Worm (Caenorhabditis elegans) whole organism, mixed stage, embryonic: ENCODE results near the gene K08B5.2.
A peak's percentile ranks its signal among the peaks of the same experiment; 100 is the strongest.

Source experiments
- M03D4.4 ChIP-seq: sonication (generic microtip); optimal IDR thresholded peaks from 2 replicates; lab custom pipeline; 2017; ENCODE audit warnings: mild to moderate bottlenecking, missing genetic modification characterization, missing compliant biosample characterization
- bed-3 ChIP-seq: fragments of 200-800 bp; sonication (Bioruptor generic); optimal IDR thresholded peaks from 3 replicates; lab custom pipeline; 2018; ENCODE audit warnings: mild to moderate bottlenecking, missing genetic modification characterization, moderate library complexity, missing compliant biosample characterization
- blmp-1 ChIP-seq: fragments of 150-350 bp; optimal IDR thresholded peaks from 2 replicates; lab custom pipeline; 2014; ENCODE audit warnings: missing biosample characterization, missing genetic modification characterization
- ceh-39 ChIP-seq: fragments of 150-350 bp; optimal IDR thresholded peaks from 2 replicates; lab custom pipeline; 2014; ENCODE audit warnings: missing biosample characterization, missing genetic modification characterization
- ceh-43 ChIP-seq: fragments of 200-800 bp; sonication (Bioruptor generic); optimal IDR thresholded peaks from 2 replicates; lab custom pipeline; 2018; ENCODE audit warnings: mild to moderate bottlenecking, missing genetic modification characterization, moderate library complexity, missing compliant biosample characterization
- ceh-83 ChIP-seq: fragments of 200-800 bp; sonication (Bioruptor generic); optimal IDR thresholded peaks from 2 replicates; lab custom pipeline; 2018; ENCODE audit warnings: mild to moderate bottlenecking, missing genetic modification characterization, missing compliant biosample characterization
- ces-1 ChIP-seq: fragments of 150-350 bp; optimal IDR thresholded peaks from 2 replicates; lab custom pipeline; 2014; ENCODE audit warnings: missing biosample characterization, missing genetic modification reagents, missing genetic modification characterization
- cnd-1 ChIP-seq: fragments of 200-800 bp; sonication (Bioruptor generic); optimal IDR thresholded peaks from 2 replicates; lab custom pipeline; 2018; ENCODE audit warnings: mild to moderate bottlenecking, missing genetic modification characterization, missing compliant biosample characterization
- drap-1 ChIP-seq: fragments of 200-800 bp; sonication (Bioruptor generic); optimal IDR thresholded peaks from 3 replicates; lab custom pipeline; 2018; ENCODE audit warnings: mild to moderate bottlenecking, missing genetic modification characterization, missing compliant biosample characterization
- elt-1 ChIP-seq: sonication (generic microtip); optimal IDR thresholded peaks from 2 replicates; lab custom pipeline; 2017; ENCODE audit warnings: missing genetic modification characterization, mild to moderate bottlenecking, missing compliant biosample characterization, antibody characterized with exemption, moderate library complexity, borderline replicate concordance; ENCODE audit not compliant: insufficient read depth
- elt-3 ChIP-seq: fragments of 150-350 bp; optimal IDR thresholded peaks from 2 replicates; lab custom pipeline; 2014; ENCODE audit warnings: missing biosample characterization, missing genetic modification characterization
- flh-1 ChIP-seq: fragments of 200-800 bp; sonication (Bioruptor generic); optimal IDR thresholded peaks from 2 replicates; lab custom pipeline; 2018; ENCODE audit warnings: mild to moderate bottlenecking, missing genetic modification characterization, moderate library complexity, missing compliant biosample characterization
- ham-2 ChIP-seq: fragments of 200-800 bp; sonication (Bioruptor generic); optimal IDR thresholded peaks from 2 replicates; lab custom pipeline; 2018; ENCODE audit warnings: mild to moderate bottlenecking, missing genetic modification characterization, missing compliant biosample characterization
- hlh-1 ChIP-seq: fragments of 150-350 bp; optimal IDR thresholded peaks from 2 replicates; lab custom pipeline; 2014; ENCODE audit warnings: missing biosample characterization, missing genetic modification reagents, missing genetic modification characterization
- lin-13 ChIP-seq: fragments of 150-350 bp; optimal IDR thresholded peaks from 2 replicates; lab custom pipeline; 2014; ENCODE audit warnings: missing biosample characterization, missing genetic modification characterization
- lin-32 ChIP-seq: fragments of 200-800 bp; sonication (Bioruptor generic); optimal IDR thresholded peaks from 2 replicates; lab custom pipeline; 2018; ENCODE audit warnings: mild to moderate bottlenecking, missing genetic modification characterization, missing compliant biosample characterization
- lsy-2 ChIP-seq: fragments of 150-350 bp; optimal IDR thresholded peaks from 2 replicates; lab custom pipeline; 2014; ENCODE audit warnings: missing biosample characterization, missing genetic modification characterization
- mab-5 ChIP-seq: fragments of 150-350 bp; optimal IDR thresholded peaks from 2 replicates; lab custom pipeline; 2014; ENCODE audit warnings: missing biosample characterization, missing genetic modification characterization
- mep-1 ChIP-seq: fragments of 150-350 bp; optimal IDR thresholded peaks from 2 replicates; lab custom pipeline; 2017; ENCODE audit warnings: missing biosample characterization, missing genetic modification reagents, missing genetic modification characterization, inconsistent platforms
- mls-2 ChIP-seq: sonication (generic microtip); optimal IDR thresholded peaks from 2 replicates; lab custom pipeline; 2016; ENCODE audit warnings: mild to moderate bottlenecking, missing genetic modification characterization, moderate library complexity, missing compliant biosample characterization
- nhr-12 ChIP-seq: fragments of 150-350 bp; optimal IDR thresholded peaks from 2 replicates; lab custom pipeline; 2014; ENCODE audit warnings: missing biosample characterization, missing genetic modification characterization
- nhr-2 ChIP-seq: fragments of 150-350 bp; optimal IDR thresholded peaks from 2 replicates; lab custom pipeline; 2014; ENCODE audit warnings: missing biosample characterization, missing genetic modification characterization
- nhr-237 ChIP-seq: fragments of 150-350 bp; optimal IDR thresholded peaks from 2 replicates; lab custom pipeline; 2014; ENCODE audit warnings: missing biosample characterization, missing genetic modification characterization
- nhr-28 ChIP-seq: fragments of 150-350 bp; optimal IDR thresholded peaks from 2 replicates; lab custom pipeline; 2014; ENCODE audit warnings: missing biosample characterization, missing genetic modification characterization
- nhr-76 ChIP-seq: sonication (generic microtip); optimal IDR thresholded peaks from 2 replicates; lab custom pipeline; 2017; ENCODE audit warnings: missing biosample characterization, missing genetic modification characterization
- pha-4 ChIP-seq: fragments of 150-350 bp; optimal IDR thresholded peaks from 2 replicates; lab custom pipeline; 2018; ENCODE audit warnings: missing biosample characterization, missing genetic modification reagents, missing genetic modification characterization
- sem-2 ChIP-seq: fragments of 200-800 bp; sonication (Bioruptor generic); optimal IDR thresholded peaks from 2 replicates; lab custom pipeline; 2018; ENCODE audit warnings: mild to moderate bottlenecking, missing genetic modification characterization, missing compliant biosample characterization
- snpc-4 ChIP-seq: fragments of 150-350 bp; optimal IDR thresholded peaks from 2 replicates; lab custom pipeline; 2014; ENCODE audit warnings: missing biosample characterization, missing genetic modification characterization
- sptf-1 ChIP-seq: sonication (generic microtip); optimal IDR thresholded peaks from 2 replicates; lab custom pipeline; 2017; ENCODE audit warnings: mild to moderate bottlenecking, missing genetic modification characterization, moderate library complexity, missing compliant biosample characterization
- tbx-8 ChIP-seq: fragments of 200-800 bp; sonication (Bioruptor generic); optimal IDR thresholded peaks from 2 replicates; lab custom pipeline; 2018; ENCODE audit warnings: mild to moderate bottlenecking, missing genetic modification characterization, moderate library complexity, missing compliant biosample characterization
- unc-120 ChIP-seq: sonication (generic microtip); optimal IDR thresholded peaks from 2 replicates; lab custom pipeline; 2017; ENCODE audit warnings: missing genetic modification characterization, missing compliant biosample characterization; ENCODE audit not compliant: poor library complexity, severe bottlenecking
- unc-39 ChIP-seq: fragments of 150-350 bp; optimal IDR thresholded peaks from 2 replicates; lab custom pipeline; 2014; ENCODE audit warnings: missing biosample characterization, missing genetic modification characterization
- unc-62 ChIP-seq: fragments of 150-350 bp; optimal IDR thresholded peaks from 2 replicates; lab custom pipeline; 2014; ENCODE audit warnings: missing biosample characterization, missing genetic modification reagents, missing genetic modification characterization
- zip-8 ChIP-seq: fragments of 150-350 bp; optimal IDR thresholded peaks from 2 replicates; lab custom pipeline; 2014; ENCODE audit warnings: missing biosample characterization, missing genetic modification characterization
- ztf-11 ChIP-seq: fragments of 150-350 bp; optimal IDR thresholded peaks from 2 replicates; lab custom pipeline; 2014; ENCODE audit warnings: missing biosample characterization, missing genetic modification characterization

The K08B5.2 gene

DNA sequence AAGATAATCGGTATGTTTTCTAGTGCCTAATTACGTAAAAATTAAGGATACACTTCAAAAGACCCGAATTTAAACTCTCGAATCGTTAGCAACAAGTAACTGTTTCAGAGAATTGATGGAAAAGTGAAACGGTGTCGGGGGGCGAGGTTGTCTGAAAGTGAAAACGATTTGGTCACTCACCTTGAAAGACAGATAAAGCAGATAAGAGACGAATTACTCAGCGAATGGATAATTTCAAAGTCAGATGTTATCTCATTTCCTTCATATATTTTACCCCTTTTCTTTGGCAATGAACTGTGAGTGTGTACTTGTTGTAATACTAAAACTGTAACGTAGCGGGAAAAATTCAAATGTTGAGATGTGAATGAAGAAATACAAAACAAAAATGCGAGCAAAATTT is 2.0 kb upstream of the K08B5.2 start:
- TF ChIP-seq tbx-8 (GFP tag; lab: Kevin White, UChicago) = no peak
- no peak for TF ChIP-seq flh-1
- TF ChIP-seq blmp-1 (tag; lab: Kevin White, UChicago) = no peak
- TF ChIP-seq ceh-43 = no peak
- no peak for TF ChIP-seq ces-1 (GFP tag; lab: Kevin White, UChicago)
- TF ChIP-seq elt-3 (tag; lab: Kevin White, UChicago) = no peak
- TF ChIP-seq lsy-2 = no peak
- no peak for TF ChIP-seq ztf-11 (tag; lab: Kevin White, UChicago)
- TF ChIP-seq ceh-83 = no peak
- TF ChIP-seq sem-2 (GFP tag; lab: Kevin White, UChicago) = no peak
- TF ChIP-seq hlh-1 (tag; lab: Kevin White, UChicago) = no peak
- no peak for TF ChIP-seq nhr-76 (tag; lab: Kevin White, UChicago)
- no peak for TF ChIP-seq lin-32 (GFP tag; lab: Kevin White, UChicago)
- TF ChIP-seq ceh-39 (tag; lab: Kevin White, UChicago) = no peak
- TF ChIP-seq sptf-1 (tag; lab: Kevin White, UChicago) = no peak
- TF ChIP-seq snpc-4 (tag; lab: Kevin White, UChicago) = no peak
- TF ChIP-seq unc-62 = no peak
- no peak for TF ChIP-seq nhr-28 (tag; lab: Kevin White, UChicago)
- no peak for TF ChIP-seq pha-4 (tag; lab: Kevin White, UChicago)

ce11 chrX:16551318-16551717 is 2.4 kb downstream of the K08B5.2 start:
- TF ChIP-seq nhr-76 (tag; lab: Kevin White, UChicago) = no peak
- TF ChIP-seq unc-62 = no peak
- no peak for TF ChIP-seq zip-8
- TF ChIP-seq lsy-2 = no peak
- TF ChIP-seq elt-1 (tag; lab: Kevin White, UChicago) = no peak
- TF ChIP-seq sem-2 (GFP tag; lab: Kevin White, UChicago) = peak; percentile 16
- no peak for TF ChIP-seq snpc-4 (tag; lab: Kevin White, UChicago)
- TF ChIP-seq cnd-1 (tag; lab: Kevin White, UChicago) = no peak
- TF ChIP-seq nhr-12 (tag; lab: Kevin White, UChicago) = no peak
- TF ChIP-seq unc-120 (tag; lab: Kevin White, UChicago) = no peak
- no peak for TF ChIP-seq nhr-28 (tag; lab: Kevin White, UChicago)
- no peak for TF ChIP-seq ceh-43
- TF ChIP-seq M03D4.4 = no peak
- no peak for TF ChIP-seq ztf-11 (tag; lab: Kevin White, UChicago)
- no peak for TF ChIP-seq tbx-8 (GFP tag; lab: Kevin White, UChicago)
- TF ChIP-seq elt-3 (tag; lab: Kevin White, UChicago) = no peak
- no peak for TF ChIP-seq flh-1
- TF ChIP-seq drap-1 (GFP tag; lab: Kevin White, UChicago) = no peak
- TF ChIP-seq pha-4 (tag; lab: Kevin White, UChicago) = no peak
- no peak for TF ChIP-seq mep-1 (tag; lab: Kevin White, UChicago)
- no peak for TF ChIP-seq ham-2 (GFP tag; lab: Kevin White, UChicago)
- TF ChIP-seq lin-32 (GFP tag; lab: Kevin White, UChicago) = no peak
- TF ChIP-seq hlh-1 (tag; lab: Kevin White, UChicago) = no peak
- peak; percentile 1 for TF ChIP-seq ceh-83
- no peak for TF ChIP-seq blmp-1 (tag; lab: Kevin White, UChicago)
- peak; percentile 42 for TF ChIP-seq mls-2 (tag; lab: Kevin White, UChicago)
- TF ChIP-seq bed-3 (GFP tag; lab: Kevin White, UChicago) = peak; percentile 10
- TF ChIP-seq nhr-237 (tag; lab: Kevin White, UChicago) = no peak
- TF ChIP-seq nhr-2 (tag; lab: Kevin White, UChicago) = no peak
- no peak for TF ChIP-seq ces-1 (GFP tag; lab: Kevin White, UChicago)
- TF ChIP-seq unc-39 (tag; lab: Kevin White, UChicago) = no peak
- no peak for TF ChIP-seq mab-5 (tag; lab: Kevin White, UChicago)
- peak; percentile 47 for TF ChIP-seq sptf-1 (tag; lab: Kevin White, UChicago)
- TF ChIP-seq ceh-39 (tag; lab: Kevin White, UChicago) = no peak
- no peak for TF ChIP-seq lin-13 (tag; lab: Kevin White, UChicago)
- TF ChIP-seq, all 35 proteins: peak for 5

ce11 chrX:16550551-16550950 is 3.1 kb downstream of the K08B5.2 start:
- TF ChIP-seq unc-62 = no peak
- no peak for TF ChIP-seq nhr-76 (tag; lab: Kevin White, UChicago)
- TF ChIP-seq nhr-12 (tag; lab: Kevin White, UChicago) = no peak
- no peak for TF ChIP-seq cnd-1 (tag; lab: Kevin White, UChicago)
- TF ChIP-seq pha-4 (tag; lab: Kevin White, UChicago) = no peak
- TF ChIP-seq flh-1 = no peak
- TF ChIP-seq lin-32 (GFP tag; lab: Kevin White, UChicago) = no peak
- TF ChIP-seq lin-13 (tag; lab: Kevin White, UChicago) = no peak
- TF ChIP-seq mab-5 (tag; lab: Kevin White, UChicago) = no peak
- no peak for TF ChIP-seq elt-1 (tag; lab: Kevin White, UChicago)
- TF ChIP-seq nhr-237 (tag; lab: Kevin White, UChicago) = no peak
- TF ChIP-seq ces-1 (GFP tag; lab: Kevin White, UChicago) = no peak
- no peak for TF ChIP-seq mep-1 (tag; lab: Kevin White, UChicago)
- no peak for TF ChIP-seq nhr-28 (tag; lab: Kevin White, UChicago)
- TF ChIP-seq blmp-1 (tag; lab: Kevin White, UChicago) = no peak
- no peak for TF ChIP-seq drap-1 (GFP tag; lab: Kevin White, UChicago)
- TF ChIP-seq tbx-8 (GFP tag; lab: Kevin White, UChicago) = no peak
- TF ChIP-seq unc-120 (tag; lab: Kevin White, UChicago) = no peak
